Fruit fly (Drosophila melanogaster) whole organism, prepupa: ENCODE measurements around the gene GstD6.
A peak's percentile ranks its signal among the peaks of the same experiment; 100 is the strongest.

Experiments used
- Blimp-1 ChIP-seq: fragments of 200-800 bp; sonication (Bioruptor generic); optimal IDR thresholded peaks from 3 replicates; lab custom pipeline; 2017; ENCODE audit warnings: missing biosample characterization, missing genetic modification characterization, mild to moderate bottlenecking, moderate library complexity, missing genetic modification reagents
- CG10631 ChIP-seq: fragments of 200-800 bp; sonication (Bioruptor generic); optimal IDR thresholded peaks from 2 replicates; lab custom pipeline; 2016; ENCODE audit warnings: missing biosample characterization, missing genetic modification characterization
- CG10669 ChIP-seq: fragments of 200-800 bp; sonication (Bioruptor generic); optimal IDR thresholded peaks from 3 replicates; lab custom pipeline; 2018; ENCODE audit warnings: missing biosample characterization, mild to moderate bottlenecking, missing genetic modification characterization, moderate library complexity
- CG11294 ChIP-seq: fragments of 200-800 bp; sonication (Bioruptor generic); IDR thresholded peaks from 2 replicates; pipeline ENCODE4 v1.3.6; 2022; ENCODE audit warnings: missing biosample characterization, missing genetic modification characterization
- CG11762 ChIP-seq: fragments of 200-800 bp; sonication (Bioruptor generic); optimal IDR thresholded peaks from 3 replicates; lab custom pipeline; 2016; ENCODE audit warnings: missing biosample characterization, missing genetic modification characterization; ENCODE audit not compliant: insufficient read depth
- CG11902 ChIP-seq: fragments of 200-800 bp; sonication (Bioruptor generic); optimal IDR thresholded peaks from 3 replicates; lab custom pipeline; 2016; ENCODE audit warnings: missing biosample characterization, missing genetic modification characterization
- CG15336 ChIP-seq: fragments of 200-800 bp; sonication (Bioruptor generic); IDR thresholded peaks from 2 replicates; pipeline ENCODE4 v1.3.6; 2022; ENCODE audit warnings: missing biosample characterization, missing genetic modification characterization
- CG1621 ChIP-seq: fragments of 200-800 bp; sonication (Bioruptor generic); optimal IDR thresholded peaks from 3 replicates; lab custom pipeline; 2018; ENCODE audit warnings: missing biosample characterization, mild to moderate bottlenecking, missing genetic modification characterization
- CG16779 ChIP-seq: fragments of 200-800 bp; sonication (Bioruptor generic); optimal IDR thresholded peaks from 3 replicates; lab custom pipeline; 2017; ENCODE audit warnings: missing biosample characterization, mild to moderate bottlenecking, missing genetic modification characterization
- CG3032 ChIP-seq: fragments of 200-800 bp; optimal IDR thresholded peaks from 2 replicates; lab custom pipeline; 2019; ENCODE audit warnings: missing biosample characterization, mild to moderate bottlenecking, missing genetic modification characterization, moderate library complexity
- CG31627 ChIP-seq: fragments of 200-800 bp; sonication (Bioruptor generic); optimal IDR thresholded peaks from 3 replicates; lab custom pipeline; 2016; ENCODE audit warnings: missing biosample characterization, missing genetic modification characterization
- CG32006 ChIP-seq: fragments of 200-800 bp; sonication (Bioruptor generic); optimal IDR thresholded peaks from 3 replicates; lab custom pipeline; 2017; ENCODE audit warnings: missing biosample characterization, mild to moderate bottlenecking, missing genetic modification characterization
- CG34406 ChIP-seq: fragments of 200-800 bp; sonication (Bioruptor generic); optimal IDR thresholded peaks from 3 replicates; lab custom pipeline; 2016; ENCODE audit warnings: missing biosample characterization, missing genetic modification characterization
- CG4318 ChIP-seq: fragments of 200-800 bp; sonication (Bioruptor generic); optimal IDR thresholded peaks from 3 replicates; lab custom pipeline; 2017; ENCODE audit warnings: missing biosample characterization, mild to moderate bottlenecking, missing genetic modification characterization
- CG6163 ChIP-seq: fragments of 200-800 bp; sonication (Bioruptor generic); IDR thresholded peaks from 3 replicates; pipeline ENCODE4 v1.3.6; 2022; ENCODE audit warnings: missing biosample characterization, missing genetic modification characterization
- CG6276 ChIP-seq: fragments of 200-800 bp; sonication (Bioruptor generic); optimal IDR thresholded peaks from 2 replicates; lab custom pipeline; 2017; ENCODE audit warnings: missing biosample characterization, mild to moderate bottlenecking, missing genetic modification characterization
- CG6792 ChIP-seq: fragments of 200-800 bp; sonication (Bioruptor generic); optimal IDR thresholded peaks from 3 replicates; lab custom pipeline; 2016; ENCODE audit warnings: missing biosample characterization, missing genetic modification characterization
- CG6808 ChIP-seq: fragments of 200-800 bp; sonication (Bioruptor generic); optimal IDR thresholded peaks from 3 replicates; lab custom pipeline; 2017; ENCODE audit warnings: missing biosample characterization, missing genetic modification characterization, mild to moderate bottlenecking, moderate library complexity, missing genetic modification reagents
- CG6854 ChIP-seq: fragments of 200-800 bp; sonication (Bioruptor generic); optimal IDR thresholded peaks from 2 replicates; lab custom pipeline; 2017; ENCODE audit warnings: missing biosample characterization, mild to moderate bottlenecking, missing genetic modification characterization
- CG7368 ChIP-seq: fragments of 200-800 bp; sonication (Bioruptor generic); optimal IDR thresholded peaks from 3 replicates; lab custom pipeline; 2016; ENCODE audit warnings: missing biosample characterization, missing genetic modification characterization
- CG8119 ChIP-seq: fragments of 200-800 bp; sonication (Bioruptor generic); IDR thresholded peaks from 3 replicates; pipeline ENCODE4 v1.3.6; 2022; ENCODE audit warnings: missing biosample characterization, missing genetic modification characterization
- CG8319 ChIP-seq: fragments of 200-800 bp; sonication (Bioruptor generic); optimal IDR thresholded peaks from 3 replicates; lab custom pipeline; 2016; ENCODE audit warnings: missing biosample characterization, missing genetic modification characterization
- CG8632 ChIP-seq: fragments of 200-800 bp; sonication (Bioruptor generic); optimal IDR thresholded peaks from 3 replicates; lab custom pipeline; 2016; ENCODE audit warnings: missing biosample characterization, missing genetic modification characterization
- CG9139 ChIP-seq: fragments of 200-800 bp; sonication (Bioruptor generic); optimal IDR thresholded peaks from 3 replicates; lab custom pipeline; 2017; ENCODE audit warnings: missing biosample characterization, mild to moderate bottlenecking, missing genetic modification characterization
- Eip75B ChIP-seq: fragments of 200-800 bp; sonication (Bioruptor generic); optimal IDR thresholded peaks from 3 replicates; lab custom pipeline; 2016; ENCODE audit warnings: missing biosample characterization, missing genetic modification characterization
- Eip78C ChIP-seq: fragments of 200-800 bp; sonication (Bioruptor generic); peaks from one replicate; lab custom pipeline; 2016; ENCODE audit warnings: missing biosample characterization, missing genetic modification characterization
- Ets21C ChIP-seq: fragments of 200-800 bp; sonication (Bioruptor generic); optimal IDR thresholded peaks from 3 replicates; lab custom pipeline; 2016; ENCODE audit warnings: missing biosample characterization, missing genetic modification characterization
- Ets96B ChIP-seq: fragments of 200-800 bp; optimal IDR thresholded peaks from 2 replicates; lab custom pipeline; 2019; ENCODE audit warnings: missing biosample characterization, mild to moderate bottlenecking, missing genetic modification characterization, moderate library complexity
- Gug ChIP-seq: fragments of 200-800 bp; sonication (Bioruptor generic); IDR thresholded peaks from 2 replicates; pipeline ENCODE4 v1.3.6; 2022; ENCODE audit warnings: missing biosample characterization, missing genetic modification characterization
- Hr38 ChIP-seq: sonication (Bioruptor generic); optimal IDR thresholded peaks from 2 replicates; lab custom pipeline; 2016; ENCODE audit warnings: missing biosample characterization, missing genetic modification characterization
- Hr39 ChIP-seq: fragments of 200-800 bp; sonication (Bioruptor generic); optimal IDR thresholded peaks from 2 replicates; lab custom pipeline; 2016; ENCODE audit warnings: missing biosample characterization, missing genetic modification characterization
- Lpt ChIP-seq: fragments of 200-800 bp; sonication (Bioruptor generic); optimal IDR thresholded peaks from 3 replicates; lab custom pipeline; 2016; ENCODE audit warnings: missing biosample characterization, missing genetic modification characterization
- Met ChIP-seq: fragments of 200-800 bp; sonication (Bioruptor generic); optimal IDR thresholded peaks from 3 replicates; lab custom pipeline; 2016; ENCODE audit warnings: missing biosample characterization, missing genetic modification characterization
- OdsH ChIP-seq: fragments of 200-800 bp; sonication (Bioruptor generic); optimal IDR thresholded peaks from 3 replicates; lab custom pipeline; 2016; ENCODE audit warnings: missing biosample characterization, missing genetic modification characterization
- Smox ChIP-seq: fragments of 200-800 bp; sonication (Bioruptor generic); optimal IDR thresholded peaks from 3 replicates; lab custom pipeline; 2016; ENCODE audit warnings: missing biosample characterization, missing genetic modification characterization
- Sox102F ChIP-seq: fragments of 200-800 bp; sonication (Bioruptor generic); optimal IDR thresholded peaks from 2 replicates; lab custom pipeline; 2016; ENCODE audit warnings: missing biosample characterization, mild to moderate bottlenecking, missing genetic modification characterization
- Sox14 ChIP-seq: fragments of 200-800 bp; sonication (Bioruptor generic); optimal IDR thresholded peaks from 3 replicates; lab custom pipeline; 2016; ENCODE audit warnings: missing biosample characterization, missing genetic modification characterization
- Sox15 ChIP-seq: fragments of 200-800 bp; sonication (Bioruptor generic); optimal IDR thresholded peaks from 3 replicates; lab custom pipeline; 2016; ENCODE audit warnings: missing biosample characterization, missing genetic modification characterization
- acj6 ChIP-seq: fragments of 200-800 bp; sonication (Bioruptor generic); optimal IDR thresholded peaks from 3 replicates; lab custom pipeline; 2016; ENCODE audit warnings: missing biosample characterization, missing genetic modification characterization
- cyc ChIP-seq: fragments of 200-800 bp; sonication (Bioruptor generic); optimal IDR thresholded peaks from 3 replicates; lab custom pipeline; 2016; ENCODE audit warnings: missing biosample characterization, missing genetic modification characterization
- dac ChIP-seq: fragments of 200-800 bp; sonication (Bioruptor generic); optimal IDR thresholded peaks from 2 replicates; lab custom pipeline; 2017; ENCODE audit warnings: missing biosample characterization, mild to moderate bottlenecking, missing genetic modification characterization
- eg ChIP-seq: fragments of 200-800 bp; sonication (Bioruptor generic); IDR thresholded peaks from 3 replicates; pipeline ENCODE4 v1.3.6; 2022; ENCODE audit warnings: missing biosample characterization, missing genetic modification characterization
- esn ChIP-seq: fragments of 200-800 bp; sonication (Bioruptor generic); optimal IDR thresholded peaks from 2 replicates; lab custom pipeline; 2016; ENCODE audit warnings: missing biosample characterization, mild to moderate bottlenecking, missing genetic modification characterization, moderate library complexity
- fd59A ChIP-seq: fragments of 200-800 bp; sonication (Bioruptor generic); optimal IDR thresholded peaks from 2 replicates; lab custom pipeline; 2017; ENCODE audit warnings: missing biosample characterization, mild to moderate bottlenecking, missing genetic modification characterization, missing genetic modification reagents
- fd85E ChIP-seq: fragments of 200-800 bp; sonication (Bioruptor generic); optimal IDR thresholded peaks from 3 replicates; lab custom pipeline; 2016; ENCODE audit warnings: missing biosample characterization, missing genetic modification characterization
- fkh ChIP-seq: fragments of 200-800 bp; sonication (Bioruptor generic); optimal IDR thresholded peaks from 3 replicates; lab custom pipeline; 2017; ENCODE audit warnings: missing biosample characterization, mild to moderate bottlenecking, missing genetic modification characterization, moderate library complexity
- lz ChIP-seq: fragments of 200-800 bp; sonication (Bioruptor generic); optimal IDR thresholded peaks from 3 replicates; lab custom pipeline; 2016; ENCODE audit warnings: missing biosample characterization, missing genetic modification characterization
- net ChIP-seq: fragments of 200-800 bp; sonication (Bioruptor generic); optimal IDR thresholded peaks from 3 replicates; lab custom pipeline; 2016; ENCODE audit warnings: missing biosample characterization, missing genetic modification characterization
- salr ChIP-seq, 2 experiments: fragments of 200-800 bp; sonication (Bioruptor generic); optimal IDR thresholded peaks; 3 replicates each; lab custom pipeline; 2016 to 2018; ENCODE audit warnings: missing biosample characterization in 2 of 2, missing genetic modification characterization in 2 of 2, mild to moderate bottlenecking in 1 of 2
- ss ChIP-seq, 2 experiments: fragments of 200-800 bp; sonication (Bioruptor generic); optimal IDR thresholded peaks; 2 replicates in 1 of 2; 3 replicates in 1 of 2; lab custom pipeline; 2017 to 2018; ENCODE audit warnings: mild to moderate bottlenecking in 2 of 2, missing biosample characterization in 2 of 2, missing genetic modification characterization in 2 of 2, moderate library complexity in 1 of 2
- vri ChIP-seq: fragments of 200-800 bp; sonication (Bioruptor generic); optimal IDR thresholded peaks from 3 replicates; lab custom pipeline; 2016; ENCODE audit warnings: missing biosample characterization, mild to moderate bottlenecking, missing genetic modification characterization

Gene GstD6

DNA sequence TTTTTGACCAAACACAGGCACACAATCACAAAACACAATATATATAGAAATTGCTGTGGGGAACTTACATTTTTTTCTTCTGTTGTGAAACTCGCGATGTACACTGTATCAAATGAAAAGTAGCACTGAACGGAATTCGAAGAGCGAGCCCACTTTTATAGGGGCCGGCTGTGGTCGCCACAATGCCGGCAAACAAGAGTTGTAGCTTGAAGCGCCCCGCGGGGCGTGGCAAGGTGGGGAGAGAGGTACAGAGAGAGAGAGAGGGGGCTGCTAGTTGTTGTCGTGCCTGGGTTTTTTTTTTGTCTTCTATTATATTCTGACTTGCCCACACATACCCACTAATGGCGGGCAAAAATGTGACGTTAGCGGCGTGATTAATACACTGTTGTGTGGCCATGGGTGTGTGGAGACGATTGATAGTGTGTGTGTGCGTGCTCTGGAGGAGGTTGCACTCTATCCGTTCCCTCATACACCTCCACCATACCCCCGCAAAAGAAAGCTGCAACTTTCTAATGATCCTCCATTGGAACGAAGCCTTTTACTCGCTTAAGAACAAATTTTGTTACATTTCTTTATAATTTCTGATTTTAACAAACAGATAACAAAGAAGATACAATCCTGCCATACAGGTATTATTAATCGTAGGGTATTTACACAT lies 7.7 kb upstream of the GstD6 start, which contains the start of gene GstD1:
Gene GstD1 (minus strand): TSS at position 134 of the 658 bp plus-strand sequence.
- TF ChIP-seq cyc (GFP tag; lab: Kevin White, UChicago) (peak; percentile 60), CG7368 (GFP tag; lab: Kevin White, UChicago) (peak; percentile 1), eg (GFP tag; lab: Robert Waterston, UW) (peak; percentile 75), Ets21C (peak; percentile 39), esn (GFP tag; lab: Kevin White, UChicago) (peak; percentile 60), salr (GFP tag; optimal IDR thresholded peaks at IDR 0.05; lab: Kevin White, UChicago) (peak in 1 of 2 experiments; percentile 81), acj6 (GFP tag; lab: Kevin White, UChicago) (peak; percentile 43), CG32006 (GFP tag; lab: Kevin White, UChicago) (peak; percentile 89), Sox14 (GFP tag; lab: Kevin White, UChicago) (peak; percentile 67), CG11762 (GFP tag; lab: Kevin White, UChicago) (peak; percentile 30), CG3032 (tag; lab: Kevin White, UChicago) (peak; percentile 45), dac (GFP tag; lab: Kevin White, UChicago) (peak; percentile 47), CG6276 (GFP tag; lab: Kevin White, UChicago) (peak; percentile 77), Blimp-1 (GFP tag; lab: Kevin White, UChicago) (no peak), Sox102F (GFP tag; lab: Kevin White, UChicago) (peak; percentile 2), Eip75B (GFP tag; lab: Kevin White, UChicago) (peak; percentile 35), CG8632 (GFP tag; lab: Kevin White, UChicago) (no peak), net (GFP tag; lab: Kevin White, UChicago) (peak; percentile 63), CG9139 (GFP tag; lab: Kevin White, UChicago) (peak; percentile 36), CG31627 (GFP tag; lab: Kevin White, UChicago) (peak; percentile 47), CG10669 (peak; percentile 40), CG15336 (peak; percentile 76), Hr38 (GFP tag; lab: Kevin White, UChicago) (no peak), lz (peak; percentile 64), CG6854 (GFP tag; lab: Kevin White, UChicago) (no peak), fd85E (no peak), CG34406 (GFP tag; lab: Kevin White, UChicago) (peak; percentile 43), CG8119 (GFP tag; lab: Robert Waterston, UW) (peak; percentile 72), Lpt (peak; percentile 83), Eip78C (GFP tag; lab: Kevin White, UChicago) (peak; percentile 89), CG10631 (GFP tag; lab: Kevin White, UChicago) (peak; percentile 61), CG8319 (GFP tag; lab: Kevin White, UChicago) (no peak), CG1621 (tag; lab: Kevin White, UChicago) (no peak), CG4318 (GFP tag; lab: Kevin White, UChicago) (peak; percentile 76), Sox15 (GFP tag; lab: Kevin White, UChicago) (peak; percentile 10), CG6808 (GFP tag; lab: Kevin White, UChicago) (peak; percentile 51), CG11902 (no peak), CG6163 (peak; percentile 69), fd59A (peak; percentile 59), CG16779 (tag; lab: Kevin White, UChicago) (peak; percentile 36), Met (peak; percentile 50), vri (GFP tag; lab: Kevin White, UChicago) (peak; percentile 49), OdsH (peak; percentile 59), ss (GFP tag; optimal IDR thresholded peaks at IDR 0.05; lab: Kevin White, UChicago) (peak; percentile 3 to 53), Smox (peak; percentile 36), fkh (GFP tag; lab: Kevin White, UChicago) (peak; percentile 62), Gug (0 out of 2 replicates have a peak, but pooled peaks have one; percentile 52), Ets96B (tag; lab: Kevin White, UChicago) (peak; percentile 51), CG11294 (peak; percentile 59), CG6792 (GFP tag; lab: Kevin White, UChicago) (peak; percentile 21), Hr39 (GFP tag; lab: Kevin White, UChicago) (peak; percentile 61)
